Worm (Caenorhabditis elegans) whole organism, midembryonic: ENCODE results near the gene npr-31.

Source experiments
- T22C8.4 ChIP-seq: fragments of 200-800 bp; sonication (Bioruptor generic); IDR thresholded peaks from 2 replicates; pipeline ENCODE4 v1.3.6; 2022; ENCODE audit warnings: missing genetic modification characterization, missing compliant biosample characterization
- cog-1 ChIP-seq: sonication (generic microtip); optimal IDR thresholded peaks from 2 replicates; lab custom pipeline; 2016; ENCODE audit warnings: missing genetic modification characterization, missing compliant biosample characterization
- flt-1 ChIP-seq: fragments of 200-800 bp; sonication (Bioruptor generic); IDR thresholded peaks from 2 replicates; pipeline ENCODE4 v1.3.6; 2022; ENCODE audit warnings: missing genetic modification characterization, missing compliant biosample characterization
- klf-2 ChIP-seq: fragments of 200-800 bp; sonication (Bioruptor generic); conservative IDR thresholded peaks from 2 replicates; pipeline ENCODE4 v1.3.6; 2022; ENCODE audit warnings: missing genetic modification reagents, missing genetic modification characterization, missing compliant biosample characterization
- med-1 ChIP-seq: sonication (generic microtip); optimal IDR thresholded peaks from 2 replicates; lab custom pipeline; 2017; ENCODE audit warnings: missing genetic modification characterization, mild to moderate bottlenecking, missing compliant biosample characterization, antibody characterized with exemption, missing genetic modification reagents; ENCODE audit not compliant: insufficient read depth
- ref-1 ChIP-seq: fragments of 200-800 bp; sonication (Bioruptor generic); conservative IDR thresholded peaks from 2 replicates; pipeline ENCODE4 v1.3.6; 2022; ENCODE audit warnings: missing genetic modification reagents, missing genetic modification characterization, missing compliant biosample characterization
- tab-1 ChIP-seq: fragments of 200-800 bp; sonication (Bioruptor generic); IDR thresholded peaks from 2 replicates; pipeline ENCODE4 v1.3.6; 2022; ENCODE audit warnings: missing genetic modification characterization, missing compliant biosample characterization
- ztf-23 ChIP-seq: fragments of 200-800 bp; sonication (Bioruptor generic); IDR thresholded peaks from 2 replicates; pipeline ENCODE4 v1.3.6; 2022; ENCODE audit warnings: missing genetic modification reagents, missing genetic modification characterization, missing compliant biosample characterization
- ztf-29 ChIP-seq: fragments of 200-800 bp; sonication (Bioruptor generic); IDR thresholded peaks from 2 replicates; pipeline ENCODE4 v1.3.6; 2022; ENCODE audit warnings: missing genetic modification reagents, missing genetic modification characterization, missing compliant biosample characterization

- TF ChIP-seq T22C8.4 (GFP tag; lab: Robert Waterston, UW) (peak; percentile 95), klf-2 (GFP tag; lab: Robert Waterston, UW) (peak; percentile 94), med-1 (GFP tag; lab: Kevin White, UChicago) (peak; percentile 63), flt-1 (GFP tag; lab: Robert Waterston, UW) (peak; percentile 98), ztf-23 (GFP tag; lab: Robert Waterston, UW) (peak; percentile 96), ztf-29 (GFP tag; lab: Robert Waterston, UW) (peak; percentile 94), ref-1 (GFP tag; lab: Robert Waterston, UW) (peak; percentile 94), cog-1 (tag; lab: Kevin White, UChicago) (peak; percentile 91), tab-1 (GFP tag; lab: Robert Waterston, UW) (peak; percentile 97)
Observed at ce11 chrII:7183493-7184272, 39.3 kb downstream of the npr-31 start, which contains the start of gene pdl-1.
